Fruit fly (Drosophila melanogaster): Measurements from ENCODE around the gene Rbp1.

Gene Rbp1

dm6 chr3R:10832526-10833165 lies 48.5 kb downstream of the Rbp1 start (continued):
- no peak for TF ChIP-seq CG18011 (GFP tag; optimal IDR thresholded peaks at IDR 0.05)
- TF ChIP-seq CG31365 (tag; optimal IDR thresholded peaks at IDR 0.05), result no peak
- no peak for TF ChIP-seq cg (GFP tag; optimal IDR thresholded peaks at IDR 0.05)
- TF ChIP-seq CkIIα-i1 (GFP tag; IDR thresholded peaks at IDR 0.05), result no peak
- no peak for TF ChIP-seq luna (GFP tag; optimal IDR thresholded peaks at IDR 0.05)
- no peak for TF ChIP-seq Dek (tag; optimal IDR thresholded peaks at IDR 0.05)
- peak; percentile 7 for TF ChIP-seq Antp (GFP tag; optimal IDR thresholded peaks at IDR 0.05)
- TF ChIP-seq Xbp1 (GFP tag; optimal IDR thresholded peaks at IDR 0.05), result no peak
- no peak for TF ChIP-seq ind (GFP tag; optimal IDR thresholded peaks at IDR 0.05)
- TF ChIP-seq CG11398 (GFP tag; optimal IDR thresholded peaks at IDR 0.05), result no peak
- no peak for TF ChIP-seq CG18619 (GFP tag; optimal IDR thresholded peaks at IDR 0.05)
- TF ChIP-seq nom (GFP tag; optimal IDR thresholded peaks at IDR 0.05), result peak; percentile 79
- TF ChIP-seq zfh1 (GFP tag; IDR thresholded peaks at IDR 0.05), result peak; percentile 55; the same call in 1 of the 3 replicates
- no peak for TF ChIP-seq ci (GFP tag; IDR thresholded peaks at IDR 0.05)
- no peak for TF ChIP-seq Fer3 (tag; optimal IDR thresholded peaks at IDR 0.05)
- peak; percentile 17 for TF ChIP-seq Blimp-1 (GFP tag; optimal IDR thresholded peaks at IDR 0.05)
- TF ChIP-seq grn (GFP tag; optimal IDR thresholded peaks at IDR 0.05), result no peak
- TF ChIP-seq pb (GFP tag; optimal IDR thresholded peaks at IDR 0.05), result no peak
- TF ChIP-seq CG5180 (GFP tag; optimal IDR thresholded peaks at IDR 0.05), result no peak
- no peak for TF ChIP-seq schlank (tag; optimal IDR thresholded peaks at IDR 0.05)
- no peak for TF ChIP-seq sna (GFP tag; IDR thresholded peaks at IDR 0.05; ENCODE audit: partially characterized antibody)
- no peak for TF ChIP-seq Scr (GFP tag; IDR thresholded peaks at IDR 0.05; ENCODE audit: partially characterized antibody)
- no peak for TF ChIP-seq dm (GFP tag; optimal IDR thresholded peaks at IDR 0.05)
- no peak for TF ChIP-seq CG4617 (GFP tag; optimal IDR thresholded peaks at IDR 0.05; ENCODE audit: borderline replicate concordance)
- TF ChIP-seq CG4424 (GFP tag; optimal IDR thresholded peaks at IDR 0.05), result peak; percentile 32
- no peak for TF ChIP-seq trh (GFP tag; optimal IDR thresholded peaks at IDR 0.05)
- no peak for TF ChIP-seq Dfd (GFP tag; optimal IDR thresholded peaks at IDR 0.05)
- peak; percentile 11 for TF ChIP-seq CG18262 (tag; optimal IDR thresholded peaks at IDR 0.05)
- no peak for TF ChIP-seq Dad (GFP tag; optimal IDR thresholded peaks at IDR 0.05)
- TF ChIP-seq chif (GFP tag; optimal IDR thresholded peaks at IDR 0.05), result peak in 1 of 2 experiments; percentile 10
- no peak for TF ChIP-seq CG7357 (GFP tag; IDR thresholded peaks at IDR 0.05)
- peak; percentile 42 for TF ChIP-seq dmrt99B (tag; optimal IDR thresholded peaks at IDR 0.05)

DNA sequence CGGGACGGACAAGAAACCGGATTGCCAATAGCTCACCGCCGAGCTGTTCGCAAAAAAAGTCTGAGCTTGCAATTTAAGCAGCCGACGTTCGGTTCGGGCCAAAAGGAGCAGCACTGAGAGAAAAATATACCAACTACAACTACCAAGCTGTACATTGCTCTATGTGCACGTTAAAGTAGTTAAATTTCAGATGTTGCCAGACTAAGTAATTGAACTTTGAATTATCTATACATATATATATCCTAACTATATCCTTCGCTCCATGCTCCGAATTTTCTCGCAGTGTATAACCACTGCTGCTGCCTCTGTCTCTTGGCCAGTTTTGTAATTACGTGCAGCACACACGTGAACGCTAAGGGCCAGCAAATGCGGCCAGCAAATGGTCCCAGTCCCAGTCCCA lies 50.7 kb downstream of the Rbp1 start:
- no peak for TF ChIP-seq sna (GFP tag; IDR thresholded peaks at IDR 0.05; ENCODE audit: partially characterized antibody)
- no peak for TF ChIP-seq dati (GFP tag; IDR thresholded peaks at IDR 0.05)
- no peak for TF ChIP-seq Dek (tag; optimal IDR thresholded peaks at IDR 0.05)
- TF ChIP-seq row (GFP tag; IDR thresholded peaks at IDR 0.05), result no peak
- no peak for TF ChIP-seq CG4282 (GFP tag; optimal IDR thresholded peaks at IDR 0.05)
- TF ChIP-seq vnd (GFP tag; IDR thresholded peaks at IDR 0.05; ENCODE audit: partially characterized antibody), result no peak
- TF ChIP-seq CG4404 (GFP tag; IDR thresholded peaks at IDR 0.05), result no peak
- no peak for TF ChIP-seq kay (GFP tag; optimal IDR thresholded peaks at IDR 0.05)
- TF ChIP-seq Kr (GFP tag; optimal IDR thresholded peaks at IDR 0.05), result no peak
- no peak for TF ChIP-seq tll (GFP tag; optimal IDR thresholded peaks at IDR 0.05)
- TF ChIP-seq pum (GFP tag; optimal IDR thresholded peaks at IDR 0.05), result no peak
- peak; percentile 19 for TF ChIP-seq Ets65A (GFP tag)
- TF ChIP-seq lola (GFP tag; optimal IDR thresholded peaks at IDR 0.05), result no peak
- no peak for TF ChIP-seq CG12155 (GFP tag; optimal IDR thresholded peaks at IDR 0.05)
- TF ChIP-seq Xrp1 (GFP tag; IDR thresholded peaks at IDR 0.05), result no peak
- no peak for TF ChIP-seq CG12942 (GFP tag; optimal IDR thresholded peaks at IDR 0.05)
- TF ChIP-seq CG11093 (GFP tag; IDR thresholded peaks at IDR 0.05), result peak; percentile 16; the same call in 1 of the 3 replicates
- no peak for TF ChIP-seq tin (GFP tag; optimal IDR thresholded peaks at IDR 0.05)
- TF ChIP-seq CG3847 (GFP tag; IDR thresholded peaks at IDR 0.05), result no peak
- no peak for TF ChIP-seq Atf6 (GFP tag; IDR thresholded peaks at IDR 0.05)
- no peak for TF ChIP-seq Dref (GFP tag; IDR thresholded peaks at IDR 0.05)
- no peak for TF ChIP-seq sim (GFP tag; IDR thresholded peaks at IDR 0.05)
